Fruit fly (Drosophila melanogaster): ENCODE results near the gene XNP.

XNP gene

DNA sequence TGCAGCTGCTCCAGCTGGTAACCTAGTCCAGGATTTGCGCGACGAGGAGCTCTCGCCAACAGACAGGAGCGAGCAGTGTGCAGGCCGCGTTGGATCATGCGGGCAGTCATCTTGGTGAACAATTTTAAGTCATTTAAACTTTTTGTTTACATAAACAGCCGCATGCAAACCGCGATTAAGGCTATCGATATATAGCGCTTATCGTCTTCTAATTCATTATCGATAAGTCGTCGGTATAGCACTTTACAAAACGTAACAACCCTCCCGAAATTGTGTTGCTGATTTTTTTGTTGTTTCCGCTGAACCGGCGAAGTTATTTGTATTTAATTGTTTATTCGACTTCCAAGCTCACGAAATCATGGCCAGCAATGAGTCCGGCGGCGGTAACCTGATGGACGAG is 5.9 kb downstream of the XNP start, which contains the start of the genes CG4553 and MED28 (continued):
- TF ChIP-seq nmo (GFP tag; optimal IDR thresholded peaks at IDR 0.05) (peak; percentile 5), sqz (GFP tag; optimal IDR thresholded peaks at IDR 0.05) (peak; percentile 13), HmgZ (tag; optimal IDR thresholded peaks at IDR 0.05) (peak; percentile 18), Xrp1 (GFP tag; IDR thresholded peaks at IDR 0.05) (no peak), CG43689 (GFP tag; IDR thresholded peaks at IDR 0.05) (no peak), MESR4 (GFP tag; optimal IDR thresholded peaks at IDR 0.05) (peak; percentile 58), Vsx1 (GFP tag; optimal IDR thresholded peaks at IDR 0.05) (no peak), CG2712 (tag; optimal IDR thresholded peaks at IDR 0.05) (no peak), stwl (tag; optimal IDR thresholded peaks at IDR 0.05) (peak; percentile 67), CG1647 (GFP tag; optimal IDR thresholded peaks at IDR 0.05) (no peak), CG11456 (GFP tag; IDR thresholded peaks at IDR 0.05) (no peak), CG7556 (GFP tag; optimal IDR thresholded peaks at IDR 0.05) (no peak), slou (GFP tag; optimal IDR thresholded peaks at IDR 0.05) (no peak), knrl (GFP tag; IDR thresholded peaks at IDR 0.05; ENCODE audit: partially characterized antibody) (peak; percentile 71), Sry-β (GFP tag; optimal IDR thresholded peaks at IDR 0.05) (no peak), CG6683 (GFP tag; optimal IDR thresholded peaks at IDR 0.05) (no peak), CG11560 (tag; IDR thresholded peaks at IDR 0.05) (no peak), dm (GFP tag; optimal IDR thresholded peaks at IDR 0.05) (peak; percentile 74), vnd (GFP tag; IDR thresholded peaks at IDR 0.05; ENCODE audit: partially characterized antibody) (peak; percentile 71), bcd (GFP tag; optimal IDR thresholded peaks at IDR 0.05) (no peak), CG6791 (GFP tag; IDR thresholded peaks at IDR 0.05; ENCODE audit: partially characterized antibody) (peak; percentile 84), CG2129 (GFP tag; IDR thresholded peaks at IDR 0.05; ENCODE audit: partially characterized antibody) (peak; percentile 55), BtbVII (GFP tag; optimal IDR thresholded peaks at IDR 0.05) (no peak), zen2 (GFP tag; IDR thresholded peaks at IDR 0.05; ENCODE audit: partially characterized antibody) (peak; percentile 85), Hey (tag; optimal IDR thresholded peaks at IDR 0.05) (no peak), Drgx (GFP tag; IDR thresholded peaks at IDR 0.05) (no peak), Max (GFP tag; optimal IDR thresholded peaks at IDR 0.05) (peak; percentile 3), CG18476 (GFP tag; optimal IDR thresholded peaks at IDR 0.05) (no peak), grn (GFP tag; optimal IDR thresholded peaks at IDR 0.05) (no peak), bbx (GFP tag; IDR thresholded peaks at IDR 0.05; ENCODE audit: partially characterized antibody) (peak; percentile 87), chinmo (GFP tag; IDR thresholded peaks at IDR 0.05; ENCODE audit: partially characterized antibody) (peak; percentile 74; the same call in 2 of the 4 replicates), Pdp1 (GFP tag; optimal IDR thresholded peaks at IDR 0.05) (peak in 1 of 2 experiments; percentile 92), CTCF (GFP tag; optimal IDR thresholded peaks at IDR 0.05) (peak; percentile 22), CG6854 (GFP tag; optimal IDR thresholded peaks at IDR 0.05) (no peak), Tbp (GFP tag; optimal IDR thresholded peaks at IDR 0.05) (no peak), row (GFP tag; IDR thresholded peaks at IDR 0.05) (peak; percentile 15; the same call in 1 of the 3 replicates), MBD-R2 (GFP tag; IDR thresholded peaks at IDR 0.05) (peak; percentile 93), CG2116 (GFP tag; optimal IDR thresholded peaks at IDR 0.05) (peak; percentile 82), cg (GFP tag; optimal IDR thresholded peaks at IDR 0.05) (no peak), CG18262 (tag; optimal IDR thresholded peaks at IDR 0.05) (no peak), CG13894 (tag; optimal IDR thresholded peaks at IDR 0.05) (no peak)

Measured in whole organism, embryonic.